Fruit fly (Drosophila melanogaster) whole organism, embryonic: ENCODE measurements around the gene CG42578.

Source experiments
- Aef1 ChIP-seq: fragments of 200-800 bp; sonication (Bioruptor generic); IDR thresholded peaks from 3 replicates; pipeline ENCODE4 v1.3.6; 2022; ENCODE audit warnings: missing biosample characterization, missing genetic modification characterization
- Bdp1 ChIP-seq: fragments of 200-800 bp; sonication (Bioruptor generic); optimal IDR thresholded peaks from 3 replicates; lab custom pipeline; 2016; ENCODE audit warnings: missing biosample characterization, missing genetic modification characterization
- Bgb ChIP-seq: fragments of 200-800 bp; sonication (Bioruptor generic); IDR thresholded peaks from 2 replicates; pipeline ENCODE4 v1.3.6; 2022; ENCODE audit warnings: missing biosample characterization, missing genetic modification characterization; ENCODE audit not compliant: partially characterized antibody
- Bteb2 ChIP-seq: fragments of 200-800 bp; sonication (Bioruptor generic); optimal IDR thresholded peaks from 2 replicates; lab custom pipeline; 2016; ENCODE audit warnings: missing biosample characterization, missing genetic modification characterization
- CG12071 ChIP-seq: fragments of 200-800 bp; sonication (Bioruptor generic); optimal IDR thresholded peaks from 3 replicates; lab custom pipeline; 2018; ENCODE audit warnings: missing biosample characterization, mild to moderate bottlenecking, missing genetic modification characterization
- CG14014 ChIP-seq: fragments of 200-800 bp; sonication (Bioruptor generic); IDR thresholded peaks from 2 replicates; pipeline ENCODE4 v1.3.6; 2022; ENCODE audit warnings: missing biosample characterization, missing genetic modification characterization
- CG14441 ChIP-seq: fragments of 200-800 bp; sonication (Bioruptor generic); IDR thresholded peaks from 2 replicates; pipeline ENCODE4 v1.3.6; 2022; ENCODE audit warnings: missing biosample characterization, missing genetic modification characterization
- CG17359 ChIP-seq: fragments of 200-800 bp; sonication (Bioruptor generic); optimal IDR thresholded peaks from 3 replicates; lab custom pipeline; 2018; ENCODE audit warnings: missing biosample characterization, mild to moderate bottlenecking, missing genetic modification characterization, moderate library complexity
- CG18619 ChIP-seq: fragments of 200-800 bp; sonication (Bioruptor generic); optimal IDR thresholded peaks from 3 replicates; lab custom pipeline; 2017; ENCODE audit warnings: missing biosample characterization, mild to moderate bottlenecking, missing genetic modification characterization
- CG2678 ChIP-seq: fragments of 200-800 bp; sonication (Bioruptor generic); optimal IDR thresholded peaks from 3 replicates; lab custom pipeline; 2019; ENCODE audit warnings: missing biosample characterization, mild to moderate bottlenecking, missing genetic modification characterization, moderate library complexity
- CG3838 ChIP-seq: fragments of 200-800 bp; sonication (Bioruptor generic); optimal IDR thresholded peaks from 3 replicates; lab custom pipeline; 2016; ENCODE audit warnings: missing biosample characterization, missing genetic modification characterization
- CG4820 ChIP-seq: fragments of 200-800 bp; sonication (Bioruptor generic); optimal IDR thresholded peaks from 3 replicates; lab custom pipeline; 2016; ENCODE audit warnings: missing biosample characterization, missing genetic modification characterization
- CG5245 ChIP-seq: fragments of 200-800 bp; sonication (Bioruptor generic); optimal IDR thresholded peaks from 3 replicates; lab custom pipeline; 2016; ENCODE audit warnings: missing biosample characterization, missing genetic modification characterization
- CG6765 ChIP-seq: fragments of 200-800 bp; sonication (Bioruptor generic); optimal IDR thresholded peaks from 3 replicates; lab custom pipeline; 2017; ENCODE audit warnings: missing biosample characterization, mild to moderate bottlenecking, missing genetic modification characterization
- CG7839 ChIP-seq: fragments of 200-800 bp; sonication (Bioruptor generic); optimal IDR thresholded peaks from 3 replicates; lab custom pipeline; 2018; ENCODE audit warnings: missing biosample characterization, mild to moderate bottlenecking, missing genetic modification characterization, moderate library complexity
- CG8290 ChIP-seq, 3 experiments: fragments of 200-800 bp; sonication (Bioruptor generic); optimal IDR thresholded peaks; 2 replicates each; lab custom pipeline; 2016 to 2019; ENCODE audit warnings: missing biosample characterization in 3 of 3, missing genetic modification characterization in 3 of 3, mild to moderate bottlenecking in 2 of 3, moderate library complexity in 1 of 3
- CG8478 ChIP-seq: fragments of >200 bp; optimal IDR thresholded peaks from 2 replicates; lab custom pipeline; 2018
- Doc3 ChIP-seq: fragments of 200-800 bp; sonication (Bioruptor generic); IDR thresholded peaks from 3 replicates; pipeline ENCODE4 v1.3.6; 2022; ENCODE audit warnings: missing biosample characterization, missing genetic modification characterization; ENCODE audit not compliant: partially characterized antibody
- Dp ChIP-seq: fragments of 200-800 bp; sonication (Bioruptor generic); optimal IDR thresholded peaks from 2 replicates; lab custom pipeline; 2018; ENCODE audit warnings: missing biosample characterization, mild to moderate bottlenecking, missing genetic modification characterization, moderate library complexity
- E2f1 ChIP-seq: fragments of 200-800 bp; sonication (Bioruptor generic); IDR thresholded peaks from 2 replicates; pipeline ENCODE4 v1.3.6; 2022; ENCODE audit warnings: missing biosample characterization, missing genetic modification characterization
- Elba2 ChIP-seq: fragments of 200-800 bp; sonication (Bioruptor generic); optimal IDR thresholded peaks from 3 replicates; lab custom pipeline; 2016; ENCODE audit warnings: missing biosample characterization, missing genetic modification characterization
- Ets65A ChIP-seq: fragments of 200-800 bp; sonication (Bioruptor generic); peaks from one replicate; lab custom pipeline; 2016; ENCODE audit warnings: missing biosample characterization, missing genetic modification characterization
- Fer1 ChIP-seq: fragments of 200-800 bp; sonication (Bioruptor generic); optimal IDR thresholded peaks from 2 replicates; lab custom pipeline; 2017; ENCODE audit warnings: missing biosample characterization, mild to moderate bottlenecking, missing genetic modification characterization
- Hr39 ChIP-seq: fragments of >200 bp; optimal IDR thresholded peaks from 2 replicates; lab custom pipeline; 2017
- Med ChIP-seq: fragments of 200-800 bp; sonication (Bioruptor generic); peaks from one replicate; lab custom pipeline; 2016; ENCODE audit warnings: missing biosample characterization, missing genetic modification characterization, mild to moderate bottlenecking, inconsistent platforms, moderate library complexity
- NfI ChIP-seq: fragments of 200-800 bp; sonication (Bioruptor generic); optimal IDR thresholded peaks from 3 replicates; lab custom pipeline; 2018; ENCODE audit warnings: missing biosample characterization, mild to moderate bottlenecking, missing genetic modification characterization, moderate library complexity
- Poxn ChIP-seq: fragments of 200-800 bp; sonication (Bioruptor generic); IDR thresholded peaks from 2 replicates; pipeline ENCODE4 v1.3.6; 2022; ENCODE audit warnings: missing biosample characterization, missing genetic modification characterization
- Side ChIP-seq: fragments of 200-800 bp; sonication (Bioruptor generic); optimal IDR thresholded peaks from 2 replicates; lab custom pipeline; 2016; ENCODE audit warnings: missing biosample characterization, missing genetic modification characterization
- Sin3A ChIP-seq: fragments of >200 bp; optimal IDR thresholded peaks from 2 replicates; lab custom pipeline; 2018
- ap ChIP-seq: fragments of 200-800 bp; sonication (Bioruptor generic); IDR thresholded peaks from 2 replicates; pipeline ENCODE4 v1.3.6; 2022; ENCODE audit warnings: missing biosample characterization, missing genetic modification characterization
- ase ChIP-seq: fragments of 200-800 bp; sonication (Bioruptor generic); IDR thresholded peaks from 3 replicates; pipeline ENCODE4 v1.3.6; 2022; ENCODE audit warnings: missing biosample characterization, missing genetic modification characterization
- bab2 ChIP-seq: fragments of 200-800 bp; sonication (Bioruptor generic); optimal IDR thresholded peaks from 2 replicates; lab custom pipeline; 2016; ENCODE audit warnings: missing biosample characterization, missing genetic modification characterization
- bowl ChIP-seq: fragments of 200-800 bp; sonication (Bioruptor generic); IDR thresholded peaks from 2 replicates; pipeline ENCODE4 v1.3.6; 2022; ENCODE audit warnings: missing biosample characterization, missing genetic modification characterization
- chinmo ChIP-seq: fragments of 200-800 bp; sonication (Bioruptor generic); IDR thresholded peaks from 4 replicates; pipeline ENCODE4 v1.3.6; 2022; ENCODE audit warnings: missing biosample characterization, missing genetic modification characterization; ENCODE audit not compliant: partially characterized antibody
- crol ChIP-seq: fragments of 200-800 bp; sonication (Bioruptor generic); IDR thresholded peaks from 2 replicates; pipeline ENCODE4 v1.3.6; 2022; ENCODE audit warnings: missing biosample characterization, missing genetic modification characterization
- exex ChIP-seq: fragments of 200-800 bp; sonication (Bioruptor generic); optimal IDR thresholded peaks from 4 replicates; lab custom pipeline; 2018; ENCODE audit warnings: missing biosample characterization, mild to moderate bottlenecking, missing genetic modification characterization, moderate library complexity
- fd102C ChIP-seq: fragments of 200-800 bp; sonication (Bioruptor generic); optimal IDR thresholded peaks from 2 replicates; lab custom pipeline; 2018; ENCODE audit warnings: missing biosample characterization, mild to moderate bottlenecking, missing genetic modification characterization, moderate library complexity
- gce ChIP-seq: fragments of 200-800 bp; sonication (Bioruptor generic); IDR thresholded peaks from 3 replicates; pipeline ENCODE4 v1.3.6; 2022; ENCODE audit warnings: missing biosample characterization, missing genetic modification characterization
- gcm ChIP-seq: fragments of 200-800 bp; sonication (Bioruptor generic); optimal IDR thresholded peaks from 2 replicates; lab custom pipeline; 2019; ENCODE audit warnings: missing biosample characterization, mild to moderate bottlenecking, missing genetic modification characterization, moderate library complexity
- jumu ChIP-seq: fragments of 200-800 bp; sonication (Bioruptor generic); optimal IDR thresholded peaks from 3 replicates; lab custom pipeline; 2016; ENCODE audit warnings: missing biosample characterization, missing genetic modification characterization
- oc ChIP-seq: fragments of 200-800 bp; sonication (Bioruptor generic); optimal IDR thresholded peaks from 2 replicates; lab custom pipeline; 2018; ENCODE audit warnings: missing biosample characterization, mild to moderate bottlenecking, missing genetic modification characterization, moderate library complexity
- org-1 ChIP-seq: fragments of 200-800 bp; sonication (Bioruptor generic); optimal IDR thresholded peaks from 2 replicates; lab custom pipeline; 2017; ENCODE audit warnings: missing biosample characterization, missing genetic modification characterization
- prd ChIP-seq, 3 experiments: fragments of >200 bp in 2 of 3; fragments of 200-800 bp in 1 of 3; sonication (Bioruptor generic) in 1 of 3; optimal IDR thresholded peaks in 2 of 3; IDR thresholded peaks in 1 of 3; 2 replicates in 2 of 3; 3 replicates in 1 of 3; pipeline versions ENCODE4 v1.3.6 to Lab custom; 2017 to 2022; ENCODE audit warnings: missing biosample characterization in 1 of 3, missing genetic modification characterization in 1 of 3
- pros ChIP-seq: fragments of 200-800 bp; sonication (Bioruptor generic); optimal IDR thresholded peaks from 3 replicates; lab custom pipeline; 2019; ENCODE audit warnings: missing biosample characterization, mild to moderate bottlenecking, missing genetic modification characterization, moderate library complexity
- pum ChIP-seq: fragments of 200-800 bp; sonication (Bioruptor generic); optimal IDR thresholded peaks from 2 replicates; lab custom pipeline; 2016; ENCODE audit warnings: missing biosample characterization, missing genetic modification characterization
- sc ChIP-seq, 3 experiments: fragments of >200 bp in 2 of 3; fragments of 200-800 bp in 1 of 3; sonication (Bioruptor generic) in 1 of 3; optimal IDR thresholded peaks; 2 replicates in 2 of 3; 3 replicates in 1 of 3; lab custom pipeline; 2017; ENCODE audit warnings: mild to moderate bottlenecking in 1 of 3, missing biosample characterization in 1 of 3, missing genetic modification characterization in 1 of 3, missing genetic modification reagents in 1 of 3
- sens ChIP-seq: fragments of 200-800 bp; sonication (Bioruptor generic); peaks from one replicate; lab custom pipeline; 2016; ENCODE audit warnings: missing biosample characterization, missing genetic modification characterization
- seq ChIP-seq: fragments of 200-800 bp; sonication (Bioruptor generic); IDR thresholded peaks from 2 replicates; pipeline ENCODE4 v1.3.6; 2022; ENCODE audit warnings: missing biosample characterization, missing genetic modification characterization
- unc-4 ChIP-seq: fragments of 200-800 bp; sonication (Bioruptor generic); IDR thresholded peaks from 2 replicates; pipeline ENCODE4 v1.3.6; 2022; ENCODE audit warnings: missing biosample characterization, missing genetic modification characterization; ENCODE audit not compliant: partially characterized antibody

CG42578 gene

dm6 chrX:20481404-20481803, 35.2 kb downstream of the CG42578 start (continued):
- TF ChIP-seq CG8290 (GFP tag; optimal IDR thresholded peaks at IDR 0.05; lab: Kevin White, UChicago) (no peak), CG8290 (tag; optimal IDR thresholded peaks at IDR 0.05; lab: Kevin White, UChicago) (peak in 1 of 2 experiments; percentile 29), sens (GFP tag; lab: Kevin White, UChicago) (peak; percentile 6), Fer1 (GFP tag; lab: Kevin White, UChicago) (peak; percentile 29), Bteb2 (no peak), unc-4 (GFP tag; lab: Robert Waterston, UW) (no peak), Poxn (GFP tag; lab: Robert Waterston, UW) (no peak), ase (GFP tag; lab: Robert Waterston, UW) (0 out of 3 replicates have a peak, but pooled peaks have one; percentile 15), exex (tag; lab: Kevin White, UChicago) (peak; percentile 76), chinmo (0 out of 4 replicates have a peak, but pooled peaks have one; percentile 69), CG7839 (tag; lab: Kevin White, UChicago) (no peak), Sin3A (lab: Kevin White, UChicago) (no peak), bowl (GFP tag; lab: Robert Waterston, UW) (no peak)

dm6 chrX:20482790-20483564, 36.8 kb downstream of the CG42578 start:
- TF ChIP-seq oc (tag; lab: Kevin White, UChicago) (no peak), org-1 (GFP tag; lab: Kevin White, UChicago) (no peak), CG3838 (GFP tag; lab: Kevin White, UChicago) (no peak), bab2 (GFP tag; lab: Kevin White, UChicago) (no peak), jumu (GFP tag; lab: Kevin White, UChicago) (no peak), CG17359 (tag; lab: Kevin White, UChicago) (no peak), Elba2 (GFP tag; lab: Kevin White, UChicago) (no peak), seq (GFP tag; lab: Robert Waterston, UW) (no peak), fd102C (no peak), chinmo (no peak), pros (no peak), crol (peak; percentile 90), Bdp1 (no peak), Bgb (no peak), prd (optimal IDR thresholded peaks at IDR 0.05; lab: Kevin White, UChicago) (no peak), prd (GFP tag; IDR thresholded peaks at IDR 0.05; lab: Robert Waterston, UW) (no peak), Aef1 (no peak), CG8478 (lab: Kevin White, UChicago) (no peak), CG12071 (GFP tag; lab: Kevin White, UChicago) (no peak), Ets65A (GFP tag; lab: Kevin White, UChicago) (peak; percentile 49), Hr39 (lab: Kevin White, UChicago) (no peak), gce (GFP tag; lab: Robert Waterston, UW) (no peak), gcm (no peak), CG14014 (GFP tag; lab: Robert Waterston, UW) (no peak), CG5245 (GFP tag; lab: Kevin White, UChicago) (no peak), CG4820 (GFP tag; lab: Kevin White, UChicago) (no peak), NfI (GFP tag; lab: Kevin White, UChicago) (no peak), Dp (GFP tag; lab: Kevin White, UChicago) (no peak), Med (GFP tag; lab: Kevin White, UChicago) (no peak), CG6765 (GFP tag; lab: Kevin White, UChicago) (no peak), Side (GFP tag; lab: Kevin White, UChicago) (no peak), ap (no peak), CG18619 (no peak), sc (optimal IDR thresholded peaks at IDR 0.05; lab: Kevin White, UChicago) (no peak), sc (GFP tag; optimal IDR thresholded peaks at IDR 0.05; lab: Kevin White, UChicago) (no peak), pum (GFP tag; lab: Kevin White, UChicago) (no peak), Doc3 (GFP tag; lab: Robert Waterston, UW) (no peak), CG2678 (tag; lab: Kevin White, UChicago) (peak; percentile 36), CG14441 (GFP tag; lab: Robert Waterston, UW) (no peak), E2f1 (no peak)
